Fruit fly (Drosophila melanogaster) Kc167 (cell line): ENCODE results near the gene CG9184.

ENCODE experiments used
- Myc ChIP-seq: fragments of >200 bp; optimal IDR thresholded peaks from 2 replicates; lab custom pipeline; 2017; ENCODE audit warnings: missing external identifiers
- Sin3A ChIP-seq: fragments of >200 bp; optimal IDR thresholded peaks from 2 replicates; lab custom pipeline; 2018; ENCODE audit warnings: missing external identifiers
- h ChIP-seq: fragments of >200 bp; optimal IDR thresholded peaks from 3 replicates; lab custom pipeline; 2018; ENCODE audit warnings: missing external identifiers
- insv ChIP-seq: fragments of >200 bp; optimal IDR thresholded peaks from 3 replicates; lab custom pipeline; 2018; ENCODE audit warnings: missing external identifiers
- psq ChIP-seq: fragments of >200 bp; optimal IDR thresholded peaks from 2 replicates; lab custom pipeline; 2017; ENCODE audit warnings: missing external identifiers
- ttk ChIP-seq: sonication (Bioruptor generic); optimal IDR thresholded peaks from 2 replicates; lab custom pipeline; 2017; ENCODE audit warnings: missing external identifiers

DNA sequence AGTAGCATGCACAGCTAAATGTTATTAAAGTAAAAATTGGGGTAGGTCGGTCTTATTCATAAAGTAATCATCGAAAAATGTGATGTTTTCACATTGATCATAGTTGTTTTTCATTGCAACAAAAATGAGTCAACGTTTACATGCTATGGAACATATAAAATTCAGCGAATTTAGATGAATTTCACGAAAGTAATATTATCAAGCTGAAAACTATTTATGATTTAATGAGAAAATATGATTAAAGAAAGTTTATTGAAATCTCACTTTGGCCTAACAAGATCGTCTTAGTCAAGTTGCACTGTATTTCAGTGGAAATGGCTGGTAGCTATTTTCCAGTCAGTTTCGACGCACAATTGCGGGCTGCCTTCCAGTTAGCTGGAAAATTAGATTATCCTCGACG lies 26.3 kb upstream of the CG9184 start:
- TF ChIP-seq insv = no peak
- no peak for TF ChIP-seq Myc (lab: Kevin White, UChicago)
- TF ChIP-seq psq (lab: Kevin White, UChicago) = no peak
- TF ChIP-seq ttk (lab: Kevin White, UChicago) = no peak
- no peak for TF ChIP-seq Sin3A (lab: Kevin White, UChicago)
- no peak for TF ChIP-seq h (lab: Kevin White, UChicago)
